Fruit fly (Drosophila melanogaster) whole organism, embryonic: ENCODE results near the gene CG8892.
A peak's percentile ranks its signal among the peaks of the same experiment; 100 is the strongest.

Experiments used
- B-H2 ChIP-seq: fragments of 200-800 bp; sonication (Bioruptor generic); optimal IDR thresholded peaks from 2 replicates; lab custom pipeline; 2018; ENCODE audit warnings: missing biosample characterization, mild to moderate bottlenecking, missing genetic modification characterization
- CG10431 ChIP-seq: fragments of 200-800 bp; sonication (Bioruptor generic); optimal IDR thresholded peaks from 3 replicates; lab custom pipeline; 2018; ENCODE audit warnings: missing biosample characterization, mild to moderate bottlenecking, missing genetic modification characterization
- CG12104 ChIP-seq: fragments of 200-800 bp; sonication (Bioruptor generic); optimal IDR thresholded peaks from 3 replicates; lab custom pipeline; 2016; ENCODE audit warnings: missing biosample characterization, missing genetic modification characterization
- CG13287 ChIP-seq: fragments of 200-800 bp; sonication (Bioruptor generic); IDR thresholded peaks from 2 replicates; pipeline ENCODE4 v1.3.6; 2022; ENCODE audit warnings: missing biosample characterization, missing genetic modification characterization; ENCODE audit not compliant: partially characterized antibody
- CG14710 ChIP-seq: fragments of 200-800 bp; sonication (Bioruptor generic); optimal IDR thresholded peaks from 3 replicates; lab custom pipeline; 2019; ENCODE audit warnings: missing biosample characterization, mild to moderate bottlenecking, missing genetic modification characterization, moderate library complexity
- CG1529 ChIP-seq: fragments of 200-800 bp; sonication (Bioruptor generic); optimal IDR thresholded peaks from 3 replicates; lab custom pipeline; 2018; ENCODE audit warnings: missing biosample characterization, missing genetic modification characterization
- CG16813 ChIP-seq: fragments of 200-800 bp; sonication (Bioruptor generic); IDR thresholded peaks from 3 replicates; pipeline ENCODE4 v1.3.6; 2022; ENCODE audit warnings: missing biosample characterization, missing genetic modification characterization; ENCODE audit not compliant: partially characterized antibody
- CG17361 ChIP-seq: fragments of 200-800 bp; sonication (Bioruptor generic); IDR thresholded peaks from 3 replicates; pipeline ENCODE4 v1.3.6; 2022; ENCODE audit warnings: missing biosample characterization, missing genetic modification characterization
- CG17829 ChIP-seq: fragments of 200-800 bp; optimal IDR thresholded peaks from 2 replicates; lab custom pipeline; 2019; ENCODE audit warnings: missing biosample characterization, mild to moderate bottlenecking, missing genetic modification characterization, moderate library complexity
- CG2199 ChIP-seq: fragments of 200-800 bp; sonication (Bioruptor generic); IDR thresholded peaks from 3 replicates; pipeline ENCODE4 v1.3.6; 2022; ENCODE audit warnings: missing biosample characterization, missing genetic modification characterization
- CG30020 ChIP-seq: fragments of 200-800 bp; optimal IDR thresholded peaks from 2 replicates; lab custom pipeline; 2019; ENCODE audit warnings: missing biosample characterization, mild to moderate bottlenecking, missing genetic modification characterization, moderate library complexity
- CG3407 ChIP-seq: fragments of 200-800 bp; sonication (Bioruptor generic); optimal IDR thresholded peaks from 2 replicates; lab custom pipeline; 2018; ENCODE audit warnings: missing biosample characterization, mild to moderate bottlenecking, missing genetic modification characterization
- CG3838 ChIP-seq: fragments of 200-800 bp; sonication (Bioruptor generic); optimal IDR thresholded peaks from 3 replicates; lab custom pipeline; 2016; ENCODE audit warnings: missing biosample characterization, missing genetic modification characterization
- CG4730 ChIP-seq: fragments of 200-800 bp; sonication (Bioruptor generic); IDR thresholded peaks from 2 replicates; pipeline ENCODE4 v1.3.6; 2022; ENCODE audit warnings: missing biosample characterization, missing genetic modification characterization
- CG6854 ChIP-seq: fragments of 200-800 bp; sonication (Bioruptor generic); optimal IDR thresholded peaks from 3 replicates; lab custom pipeline; 2017; ENCODE audit warnings: missing biosample characterization, mild to moderate bottlenecking, missing genetic modification characterization
- CG9215 ChIP-seq: fragments of 200-800 bp; sonication (Bioruptor generic); IDR thresholded peaks from 2 replicates; pipeline ENCODE4 v1.3.6; 2022; ENCODE audit warnings: missing biosample characterization, missing genetic modification characterization
- CG9437 ChIP-seq: fragments of 200-800 bp; sonication (Bioruptor generic); optimal IDR thresholded peaks from 2 replicates; lab custom pipeline; 2018; ENCODE audit warnings: missing biosample characterization, mild to moderate bottlenecking, missing genetic modification characterization
- CkIIα-i1 ChIP-seq: fragments of 200-800 bp; sonication (Bioruptor generic); IDR thresholded peaks from 2 replicates; pipeline ENCODE4 v1.3.6; 2022; ENCODE audit warnings: missing biosample characterization, missing genetic modification characterization
- D ChIP-seq, 2 experiments: fragments of 200-800 bp in 1 of 2; fragments of >200 bp in 1 of 2; sonication (Bioruptor generic) in 1 of 2; optimal IDR thresholded peaks; 2 replicates in 1 of 2; 3 replicates in 1 of 2; lab custom pipeline; 2017; ENCODE audit warnings: mild to moderate bottlenecking in 1 of 2, missing biosample characterization in 1 of 2, missing genetic modification characterization in 1 of 2, missing genetic modification reagents in 1 of 2
- Dip2 ChIP-seq: fragments of 200-800 bp; sonication (Bioruptor generic); IDR thresholded peaks from 2 replicates; pipeline ENCODE4 v1.3.6; 2022; ENCODE audit warnings: missing biosample characterization, missing genetic modification characterization
- Eip74EF ChIP-seq, 2 experiments: fragments of 200-800 bp in 1 of 2; fragments of >200 bp in 1 of 2; sonication (Bioruptor generic) in 1 of 2; optimal IDR thresholded peaks; 2 replicates each; lab custom pipeline; 2017 to 2019; ENCODE audit warnings: missing biosample characterization in 2 of 2, missing genetic modification characterization in 2 of 2, mild to moderate bottlenecking in 1 of 2, moderate library complexity in 1 of 2
- H15 ChIP-seq: fragments of 200-800 bp; sonication (Bioruptor generic); IDR thresholded peaks from 3 replicates; pipeline ENCODE4 v1.3.6; 2022; ENCODE audit warnings: missing biosample characterization, missing genetic modification characterization
- Hr3 ChIP-seq: fragments of 200-800 bp; sonication (Bioruptor generic); optimal IDR thresholded peaks from 3 replicates; lab custom pipeline; 2016; ENCODE audit warnings: missing biosample characterization, missing genetic modification characterization
- Nf-YB ChIP-seq: fragments of 200-800 bp; sonication (Bioruptor generic); optimal IDR thresholded peaks from 3 replicates; lab custom pipeline; 2019; ENCODE audit warnings: missing biosample characterization, mild to moderate bottlenecking, missing genetic modification characterization, moderate library complexity
- Oaz ChIP-seq: fragments of 200-800 bp; sonication (Bioruptor generic); IDR thresholded peaks from 2 replicates; pipeline ENCODE4 v1.3.6; 2022; ENCODE audit warnings: missing biosample characterization, missing genetic modification characterization
- Sin3A ChIP-seq: fragments of >200 bp; optimal IDR thresholded peaks from 2 replicates; lab custom pipeline; 2018
- Sry-β ChIP-seq: fragments of 200-800 bp; sonication (Bioruptor generic); optimal IDR thresholded peaks from 2 replicates; lab custom pipeline; 2018; ENCODE audit warnings: missing biosample characterization, mild to moderate bottlenecking, missing genetic modification characterization, moderate library complexity
- Taf1 ChIP-seq: fragments of 200-800 bp; sonication (Bioruptor generic); IDR thresholded peaks from 2 replicates; pipeline ENCODE4 v1.3.6; 2022; ENCODE audit warnings: missing biosample characterization, missing genetic modification characterization
- Tbp ChIP-seq: fragments of >200 bp; optimal IDR thresholded peaks from 2 replicates; lab custom pipeline; 2018; ENCODE audit warnings: missing biosample characterization, missing genetic modification characterization
- ab ChIP-seq: fragments of 200-800 bp; sonication (Bioruptor generic); optimal IDR thresholded peaks from 2 replicates; lab custom pipeline; 2016; ENCODE audit warnings: missing biosample characterization, missing genetic modification characterization
- abd-A ChIP-seq: fragments of 200-800 bp; sonication (Bioruptor generic); optimal IDR thresholded peaks from 3 replicates; lab custom pipeline; 2019; ENCODE audit warnings: missing biosample characterization, mild to moderate bottlenecking, missing genetic modification characterization, moderate library complexity
- ato ChIP-seq: fragments of 200-800 bp; sonication (Bioruptor generic); IDR thresholded peaks from 2 replicates; pipeline ENCODE4 v1.3.6; 2022; ENCODE audit warnings: missing biosample characterization, missing genetic modification characterization; ENCODE audit not compliant: partially characterized antibody
- btn ChIP-seq: fragments of 200-800 bp; sonication (Bioruptor generic); optimal IDR thresholded peaks from 2 replicates; lab custom pipeline; 2016; ENCODE audit warnings: missing biosample characterization, missing genetic modification characterization
- caup ChIP-seq: fragments of 200-800 bp; sonication (Bioruptor generic); optimal IDR thresholded peaks from 3 replicates; lab custom pipeline; 2017; ENCODE audit warnings: missing biosample characterization, mild to moderate bottlenecking, missing genetic modification characterization, moderate library complexity; ENCODE audit not compliant: severe bottlenecking
- ci ChIP-seq: fragments of 200-800 bp; sonication (Bioruptor generic); IDR thresholded peaks from 3 replicates; pipeline ENCODE4 v1.3.6; 2022; ENCODE audit warnings: missing biosample characterization, missing genetic modification characterization
- dmrt99B ChIP-seq: fragments of 200-800 bp; sonication (Bioruptor generic); optimal IDR thresholded peaks from 2 replicates; lab custom pipeline; 2018; ENCODE audit warnings: missing biosample characterization, mild to moderate bottlenecking, missing genetic modification characterization, moderate library complexity
- gcm2 ChIP-seq: fragments of 200-800 bp; sonication (Bioruptor generic); optimal IDR thresholded peaks from 2 replicates; lab custom pipeline; 2016; ENCODE audit warnings: missing biosample characterization, missing genetic modification characterization
- gsb-n ChIP-seq: fragments of 200-800 bp; sonication (Bioruptor generic); optimal IDR thresholded peaks from 3 replicates; lab custom pipeline; 2018; ENCODE audit warnings: missing biosample characterization, mild to moderate bottlenecking, missing genetic modification characterization
- h ChIP-seq: fragments of >200 bp; optimal IDR thresholded peaks from 2 replicates; lab custom pipeline; 2017
- jigr1 ChIP-seq: fragments of 200-800 bp; sonication (Bioruptor generic); IDR thresholded peaks from 3 replicates; pipeline ENCODE4 v1.3.6; 2022; ENCODE audit warnings: missing biosample characterization, missing genetic modification characterization
- klu ChIP-seq: fragments of 200-800 bp; sonication (Bioruptor generic); IDR thresholded peaks from 2 replicates; pipeline ENCODE4 v1.3.6; 2022; ENCODE audit warnings: missing biosample characterization, missing genetic modification characterization
- lab ChIP-seq: fragments of 200-800 bp; sonication (Bioruptor generic); optimal IDR thresholded peaks from 3 replicates; lab custom pipeline; 2017; ENCODE audit warnings: missing biosample characterization, missing genetic modification characterization, mild to moderate bottlenecking, moderate library complexity, missing genetic modification reagents
- peb ChIP-seq: fragments of 200-800 bp; sonication (Bioruptor generic); IDR thresholded peaks from 2 replicates; pipeline ENCODE4 v1.3.6; 2022; ENCODE audit warnings: missing biosample characterization, missing genetic modification characterization
- ro ChIP-seq: fragments of 200-800 bp; sonication (Bioruptor generic); IDR thresholded peaks from 2 replicates; pipeline ENCODE4 v1.3.6; 2022; ENCODE audit warnings: missing biosample characterization, missing genetic modification characterization
- sens ChIP-seq: fragments of 200-800 bp; sonication (Bioruptor generic); peaks from one replicate; lab custom pipeline; 2016; ENCODE audit warnings: missing biosample characterization, missing genetic modification characterization
- ttk ChIP-seq: fragments of 200-800 bp; sonication (Bioruptor generic); IDR thresholded peaks from 2 replicates; pipeline ENCODE4 v2.1.2; 2022; ENCODE audit warnings: missing biosample characterization, missing genetic modification characterization
- unpg ChIP-seq: fragments of 200-800 bp; sonication (Bioruptor generic); optimal IDR thresholded peaks from 3 replicates; lab custom pipeline; 2018; ENCODE audit warnings: missing biosample characterization, mild to moderate bottlenecking, missing genetic modification characterization, moderate library complexity
- vvl ChIP-seq: fragments of 200-800 bp; sonication (Bioruptor generic); IDR thresholded peaks from 2 replicates; pipeline ENCODE4 v1.3.6; 2022; ENCODE audit warnings: missing biosample characterization, missing genetic modification characterization
- zfh2 ChIP-seq: fragments of 200-800 bp; sonication (Bioruptor generic); optimal IDR thresholded peaks from 2 replicates; lab custom pipeline; 2016; ENCODE audit warnings: missing biosample characterization, missing genetic modification characterization

The CG8892 gene

DNA sequence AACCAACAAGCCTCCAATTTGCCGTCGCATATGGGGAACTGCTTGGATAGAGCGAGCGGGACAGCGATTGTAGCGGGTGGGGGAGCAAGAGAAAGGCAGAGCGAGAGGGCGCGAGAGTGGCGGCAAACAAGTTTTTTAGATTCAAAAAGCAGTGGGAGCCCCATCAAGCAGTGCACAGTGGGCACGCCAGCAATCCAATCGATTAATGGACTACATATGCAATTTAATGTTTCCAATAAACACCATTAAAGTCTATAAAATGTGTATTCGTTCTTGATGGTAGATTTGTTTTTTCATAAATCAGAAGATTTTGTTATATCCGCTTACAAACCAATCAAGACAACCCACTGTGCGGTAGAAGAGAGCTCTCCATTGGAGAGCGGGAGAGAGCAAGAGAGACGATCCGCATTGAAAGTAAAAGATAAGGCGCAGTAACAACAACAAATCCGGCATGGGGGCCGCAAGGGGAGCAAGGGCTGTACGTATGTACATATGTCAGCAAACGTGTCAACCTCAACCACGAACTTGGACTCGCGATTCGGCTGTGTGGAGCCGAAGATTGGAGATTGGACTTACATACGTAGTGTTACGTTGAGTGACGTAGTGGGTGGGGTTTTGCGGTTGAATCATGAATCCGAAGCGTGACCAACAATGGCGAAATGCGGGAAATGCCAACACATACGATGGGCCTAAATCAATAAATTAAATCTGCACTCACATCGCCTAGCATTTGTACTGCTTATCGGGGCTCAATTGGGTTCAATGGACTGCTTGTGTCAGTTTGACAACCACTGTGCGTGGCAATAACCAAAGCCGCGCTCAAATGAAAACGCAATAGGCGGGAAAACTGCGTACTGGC, 16.2 kb upstream of the CG8892 start (continued):
- peak; percentile 99 for TF ChIP-seq zfh2 (GFP tag; lab: Kevin White, UChicago)
- TF ChIP-seq CG3407 (GFP tag; lab: Kevin White, UChicago) = peak; percentile 98
- peak; percentile 91 to 97 for TF ChIP-seq Eip74EF (GFP tag; optimal IDR thresholded peaks at IDR 0.05; lab: Kevin White, UChicago)
- TF ChIP-seq h = no peak
- TF ChIP-seq CG17829 = peak; percentile 99
- peak; percentile 96 for TF ChIP-seq CG6854 (GFP tag; lab: Kevin White, UChicago)
- TF ChIP-seq CG4730 (GFP tag; lab: Robert Waterston, UW) = peak; percentile 99
- peak; percentile 100 for TF ChIP-seq sens (GFP tag; lab: Kevin White, UChicago)
- peak; percentile 96 for TF ChIP-seq B-H2
- TF ChIP-seq CG10431 (GFP tag; lab: Kevin White, UChicago) = peak; percentile 97
- peak; percentile 97 for TF ChIP-seq Taf1 (GFP tag; lab: Robert Waterston, UW)
- TF ChIP-seq CG30020 (tag; lab: Kevin White, UChicago) = peak; percentile 88
- TF ChIP-seq peb (GFP tag; lab: Robert Waterston, UW) = peak; percentile 99
- TF ChIP-seq CG17361 (GFP tag; lab: Robert Waterston, UW) = peak; percentile 99
- TF ChIP-seq H15 (GFP tag; lab: Robert Waterston, UW) = peak; percentile 99
- TF ChIP-seq CkIIα-i1 (GFP tag; lab: Robert Waterston, UW) = peak; percentile 96
- peak; percentile 98 for TF ChIP-seq caup (GFP tag; lab: Kevin White, UChicago)
- peak; percentile 99 for TF ChIP-seq ro
- TF ChIP-seq klu (GFP tag; lab: Robert Waterston, UW) = peak; percentile 98
- TF ChIP-seq Hr3 (GFP tag; lab: Kevin White, UChicago) = peak; percentile 99
- TF ChIP-seq CG3838 (GFP tag; lab: Kevin White, UChicago) = peak; percentile 96
- TF ChIP-seq Oaz = peak; percentile 98
- peak; percentile 99 for TF ChIP-seq lab
- TF ChIP-seq CG9215 (GFP tag; lab: Robert Waterston, UW) = peak; percentile 98
- TF ChIP-seq CG1529 = peak; percentile 99
- TF ChIP-seq Tbp (GFP tag; lab: Kevin White, UChicago) = no peak
- TF ChIP-seq CG14710 (tag; lab: Kevin White, UChicago) = peak; percentile 98
- peak; percentile 99 for TF ChIP-seq ttk (GFP tag; lab: Robert Waterston, UW)
- TF ChIP-seq vvl (GFP tag; lab: Robert Waterston, UW) = peak; percentile 100
- peak; percentile 100 for TF ChIP-seq ci
- peak; percentile 99 for TF ChIP-seq gsb-n (tag; lab: Kevin White, UChicago)
- peak; percentile 69 for TF ChIP-seq CG13287 (GFP tag; lab: Robert Waterston, UW)
- TF ChIP-seq CG16813 (GFP tag; lab: Robert Waterston, UW) = peak; percentile 65
- TF ChIP-seq Nf-YB (GFP tag; lab: Kevin White, UChicago) = peak; percentile 90
- peak; percentile 97 for TF ChIP-seq gcm2 (GFP tag; lab: Kevin White, UChicago)
- peak; percentile 99 for TF ChIP-seq btn (GFP tag; lab: Kevin White, UChicago)
- TF ChIP-seq CG12104 (GFP tag; lab: Kevin White, UChicago) = peak; percentile 98
- peak; percentile 97 for TF ChIP-seq CG9437 (GFP tag; lab: Kevin White, UChicago)
- peak; percentile 78 for TF ChIP-seq Sry-β
- TF ChIP-seq Sin3A (lab: Kevin White, UChicago) = no peak
- peak; percentile 100 for TF ChIP-seq unpg (GFP tag; lab: Kevin White, UChicago)
- peak; percentile 79 for TF ChIP-seq Dip2 (GFP tag; lab: Robert Waterston, UW)
- TF ChIP-seq dmrt99B (tag; lab: Kevin White, UChicago) = peak; percentile 99
- TF ChIP-seq ab (GFP tag; lab: Kevin White, UChicago) = peak; percentile 97
- TF ChIP-seq ato (GFP tag; lab: Robert Waterston, UW) = peak; percentile 44; the same call in 1 of the 2 replicates
- TF ChIP-seq abd-A (tag; lab: Kevin White, UChicago) = peak; percentile 96
- TF ChIP-seq jigr1 (GFP tag; lab: Robert Waterston, UW) = peak; percentile 99
- TF ChIP-seq CG2199 (GFP tag; lab: Robert Waterston, UW) = peak; percentile 99
- TF ChIP-seq D (optimal IDR thresholded peaks at IDR 0.05; lab: Kevin White, UChicago) = no peak
- TF ChIP-seq D (GFP tag; optimal IDR thresholded peaks at IDR 0.05; lab: Kevin White, UChicago) = peak; percentile 99
